Worm (Caenorhabditis elegans) whole organism, L1 larva: ENCODE data around the gene ZK632.11.
A peak's percentile ranks its signal among the peaks of the same experiment; 100 is the strongest.

ENCODE experiments used
- C04F5.9 ChIP-seq: sonication (generic microtip); optimal IDR thresholded peaks from 2 replicates; lab custom pipeline; 2016; ENCODE audit warnings: missing genetic modification characterization, missing compliant biosample characterization
- C34B4.2 ChIP-seq: sonication (generic microtip); optimal IDR thresholded peaks from 2 replicates; lab custom pipeline; 2017; ENCODE audit warnings: mild to moderate bottlenecking, missing genetic modification characterization, missing compliant biosample characterization
- F16B12.6 ChIP-seq: fragments of 150-350 bp; optimal IDR thresholded peaks from 2 replicates; lab custom pipeline; 2014; ENCODE audit warnings: missing biosample characterization, missing genetic modification characterization
- aha-1 ChIP-seq: fragments of 150-350 bp; optimal IDR thresholded peaks from 2 replicates; lab custom pipeline; 2014; ENCODE audit warnings: missing biosample characterization, missing genetic modification characterization
- alr-1 ChIP-seq: fragments of 200-800 bp; sonication (Bioruptor generic); optimal IDR thresholded peaks from 2 replicates; lab custom pipeline; 2018; ENCODE audit warnings: borderline replicate concordance, mild to moderate bottlenecking, missing genetic modification characterization, missing compliant biosample characterization
- ama-1 ChIP-seq: fragments of 150-350 bp; optimal IDR thresholded peaks from 2 replicates; lab custom pipeline; 2014
- blmp-1 ChIP-seq: fragments of 150-350 bp; optimal IDR thresholded peaks from 2 replicates; lab custom pipeline; 2014; ENCODE audit warnings: missing biosample characterization, missing genetic modification characterization
- ceh-8 ChIP-seq: fragments of 200-800 bp; sonication (Bioruptor generic); optimal IDR thresholded peaks from 2 replicates; lab custom pipeline; 2018; ENCODE audit warnings: mild to moderate bottlenecking, missing genetic modification characterization, moderate library complexity, missing compliant biosample characterization
- ceh-90 ChIP-seq: sonication (generic microtip); optimal IDR thresholded peaks from 2 replicates; lab custom pipeline; 2016; ENCODE audit warnings: missing genetic modification characterization, missing compliant biosample characterization
- ces-1 ChIP-seq: fragments of 150-350 bp; optimal IDR thresholded peaks from 2 replicates; lab custom pipeline; 2014; ENCODE audit warnings: missing biosample characterization, missing genetic modification reagents, missing genetic modification characterization
- dsc-1 ChIP-seq: sonication (generic microtip); optimal IDR thresholded peaks from 2 replicates; lab custom pipeline; 2016; ENCODE audit warnings: mild to moderate bottlenecking, missing genetic modification characterization, missing compliant biosample characterization
- efl-1 ChIP-seq, 4 experiments: fragments of 150-350 bp; optimal IDR thresholded peaks in 3 of 4; peaks in 1 of 4; 1 replicate in 1 of 4; 2 replicates in 3 of 4; lab custom pipeline; 2014; ENCODE audit warnings: missing biosample characterization in 2 of 4, missing genetic modification characterization in 2 of 4, missing genetic modification reagents in 2 of 4
- efl-3 ChIP-seq: fragments of 200-800 bp; sonication (Bioruptor generic); optimal IDR thresholded peaks from 2 replicates; lab custom pipeline; 2018; ENCODE audit warnings: mild to moderate bottlenecking, missing genetic modification characterization, missing compliant biosample characterization
- egl-27 ChIP-seq, 2 experiments: fragments of 150-350 bp in 1 of 2; sonication (generic microtip); optimal IDR thresholded peaks; 3 replicates each; lab custom pipeline; 2017 to 2018; ENCODE audit warnings: missing biosample characterization in 2 of 2, missing genetic modification characterization in 2 of 2, missing genetic modification reagents in 2 of 2
- elt-2 ChIP-seq: sonication (generic microtip); optimal IDR thresholded peaks from 2 replicates; lab custom pipeline; 2016; ENCODE audit warnings: missing genetic modification characterization, mild to moderate bottlenecking, inconsistent platforms, missing compliant biosample characterization, missing genetic modification reagents
- elt-3 ChIP-seq, 6 experiments: fragments of 150-350 bp in 1 of 6; sonication (generic microtip); optimal IDR thresholded peaks; 2 replicates each; lab custom pipeline; 2017 to 2018; ENCODE audit warnings: missing biosample characterization in 6 of 6, missing genetic modification characterization in 6 of 6, inconsistent platforms in 1 of 6
- ets-5 ChIP-seq: fragments of 200-800 bp; sonication (Bioruptor generic); IDR thresholded peaks from 2 replicates; pipeline ENCODE4 v1.3.6; 2022; ENCODE audit warnings: missing genetic modification characterization, missing compliant biosample characterization
- fkh-8 ChIP-seq: sonication (generic microtip); optimal IDR thresholded peaks from 2 replicates; lab custom pipeline; 2016; ENCODE audit warnings: mild to moderate bottlenecking, missing genetic modification characterization, missing compliant biosample characterization
- grh-1 ChIP-seq: fragments of 200-800 bp; sonication (Bioruptor generic); IDR thresholded peaks from 2 replicates; pipeline ENCODE4 v1.3.6; 2022; ENCODE audit warnings: missing genetic modification reagents, missing genetic modification characterization, missing compliant biosample characterization
- hlh-17 ChIP-seq: fragments of 200-800 bp; sonication (Bioruptor generic); optimal IDR thresholded peaks from 2 replicates; lab custom pipeline; 2018; ENCODE audit warnings: missing genetic modification characterization, mild to moderate bottlenecking, missing compliant biosample characterization, moderate library complexity, borderline replicate concordance
- jun-1 ChIP-seq: fragments of 150-350 bp; optimal IDR thresholded peaks from 2 replicates; lab custom pipeline; 2014; ENCODE audit warnings: missing biosample characterization, missing genetic modification reagents, missing genetic modification characterization
- lin-14 ChIP-seq: fragments of 200-800 bp; sonication (Bioruptor generic); optimal IDR thresholded peaks from 2 replicates; lab custom pipeline; 2018; ENCODE audit warnings: mild to moderate bottlenecking, missing genetic modification characterization, moderate library complexity, missing compliant biosample characterization
- lin-15B ChIP-seq: fragments of 150-350 bp; sonication (generic microtip); optimal IDR thresholded peaks from 3 replicates; lab custom pipeline; 2014; ENCODE audit warnings: missing biosample characterization, missing genetic modification characterization
- lin-35 ChIP-seq, 2 experiments: fragments of 150-350 bp; optimal IDR thresholded peaks; 2 replicates each; lab custom pipeline; 2014; ENCODE audit warnings: missing biosample characterization in 2 of 2, missing genetic modification characterization in 2 of 2, missing genetic modification reagents in 2 of 2
- lin-39 ChIP-seq: fragments of 150-350 bp; optimal IDR thresholded peaks from 2 replicates; lab custom pipeline; 2014; ENCODE audit warnings: missing biosample characterization, missing genetic modification reagents, missing genetic modification characterization
- lir-3 ChIP-seq: sonication (generic microtip); optimal IDR thresholded peaks from 2 replicates; lab custom pipeline; 2016; ENCODE audit warnings: mild to moderate bottlenecking, missing genetic modification characterization, moderate library complexity, missing compliant biosample characterization; ENCODE audit not compliant: poor library complexity
- mab-9 ChIP-seq: fragments of 200-800 bp; sonication (Bioruptor generic); IDR thresholded peaks from 2 replicates; pipeline ENCODE4 v1.3.6; 2022; ENCODE audit warnings: missing genetic modification reagents, missing genetic modification characterization, missing compliant biosample characterization
- mdl-1 ChIP-seq, 2 experiments: fragments of 150-350 bp; optimal IDR thresholded peaks; 2 replicates each; lab custom pipeline; 2014 to 2017; ENCODE audit warnings: missing biosample characterization in 2 of 2, missing genetic modification characterization in 2 of 2, inconsistent platforms in 1 of 2
- mep-1 ChIP-seq: fragments of 150-350 bp; optimal IDR thresholded peaks from 2 replicates; lab custom pipeline; 2014; ENCODE audit warnings: missing biosample characterization, missing genetic modification characterization
- nhr-11 ChIP-seq: fragments of 150-350 bp; optimal IDR thresholded peaks from 2 replicates; lab custom pipeline; 2014; ENCODE audit warnings: missing biosample characterization, missing genetic modification characterization
- nhr-20 ChIP-seq: sonication (generic microtip); optimal IDR thresholded peaks from 2 replicates; lab custom pipeline; 2016; ENCODE audit warnings: mild to moderate bottlenecking, missing genetic modification characterization, missing compliant biosample characterization
- nhr-28 ChIP-seq: fragments of 150-350 bp; optimal IDR thresholded peaks from 2 replicates; lab custom pipeline; 2014; ENCODE audit warnings: missing biosample characterization, missing genetic modification characterization
- nhr-47 ChIP-seq: sonication (generic microtip); optimal IDR thresholded peaks from 2 replicates; lab custom pipeline; 2016; ENCODE audit warnings: mild to moderate bottlenecking, missing genetic modification characterization, moderate library complexity, missing compliant biosample characterization
- nhr-76 ChIP-seq: sonication (generic microtip); optimal IDR thresholded peaks from 2 replicates; lab custom pipeline; 2017; ENCODE audit warnings: missing biosample characterization, missing genetic modification characterization
- nhr-77 ChIP-seq: fragments of 150-350 bp; optimal IDR thresholded peaks from 2 replicates; lab custom pipeline; 2014; ENCODE audit warnings: missing biosample characterization, missing genetic modification characterization
- nhr-90 ChIP-seq: sonication (generic microtip); optimal IDR thresholded peaks from 2 replicates; lab custom pipeline; 2016; ENCODE audit warnings: mild to moderate bottlenecking, missing genetic modification characterization, missing compliant biosample characterization; ENCODE audit not compliant: poor library complexity
- pqm-1 ChIP-seq: sonication (generic microtip); optimal IDR thresholded peaks from 3 replicates; lab custom pipeline; 2017; ENCODE audit warnings: missing biosample characterization, missing genetic modification characterization
- rnt-1 ChIP-seq: sonication (generic microtip); optimal IDR thresholded peaks from 2 replicates; lab custom pipeline; 2016; ENCODE audit warnings: mild to moderate bottlenecking, missing genetic modification characterization, moderate library complexity, missing compliant biosample characterization
- skn-1 ChIP-seq: fragments of 150-350 bp; optimal IDR thresholded peaks from 2 replicates; lab custom pipeline; 2014; ENCODE audit warnings: missing biosample characterization, missing genetic modification characterization
- snpc-4 ChIP-seq: fragments of 150-350 bp; optimal IDR thresholded peaks from 2 replicates; lab custom pipeline; 2014; ENCODE audit warnings: missing biosample characterization, missing genetic modification characterization
- snu-23 ChIP-seq: sonication (generic microtip); optimal IDR thresholded peaks from 2 replicates; lab custom pipeline; 2016; ENCODE audit warnings: missing genetic modification characterization, missing compliant biosample characterization
- sox-4 ChIP-seq: sonication (generic microtip); optimal IDR thresholded peaks from 2 replicates; lab custom pipeline; 2016; ENCODE audit warnings: missing genetic modification characterization, missing compliant biosample characterization
- sptf-1 ChIP-seq: fragments of 150-350 bp; optimal IDR thresholded peaks from 2 replicates; lab custom pipeline; 2014; ENCODE audit warnings: missing biosample characterization, missing genetic modification characterization
- sup-37 ChIP-seq: fragments of 200-800 bp; sonication (Bioruptor generic); optimal IDR thresholded peaks from 2 replicates; lab custom pipeline; 2018; ENCODE audit warnings: mild to moderate bottlenecking, missing genetic modification characterization, missing compliant biosample characterization
- swsn-7 ChIP-seq: sonication (generic microtip); optimal IDR thresholded peaks from 2 replicates; lab custom pipeline; 2016; ENCODE audit warnings: missing genetic modification characterization, missing compliant biosample characterization
- tbx-2 ChIP-seq: sonication (generic microtip); optimal IDR thresholded peaks from 2 replicates; lab custom pipeline; 2016; ENCODE audit warnings: missing genetic modification characterization, missing compliant biosample characterization
- unc-130 ChIP-seq: fragments of 150-350 bp; optimal IDR thresholded peaks from 2 replicates; lab custom pipeline; 2017; ENCODE audit warnings: missing biosample characterization, missing genetic modification characterization, inconsistent platforms
- unc-30 ChIP-seq: sonication (generic microtip); optimal IDR thresholded peaks from 2 replicates; lab custom pipeline; 2017; ENCODE audit warnings: missing biosample characterization, missing genetic modification characterization
- unc-98 ChIP-seq: fragments of 200-800 bp; sonication (Bioruptor generic); IDR thresholded peaks from 2 replicates; pipeline ENCODE4 v1.3.6; 2022; ENCODE audit warnings: missing genetic modification characterization, missing compliant biosample characterization
- vab-15 ChIP-seq: sonication (generic microtip); optimal IDR thresholded peaks from 2 replicates; lab custom pipeline; 2017; ENCODE audit warnings: missing genotype, mild to moderate bottlenecking, missing genetic modification characterization, missing compliant biosample characterization
- zag-1 ChIP-seq: fragments of 150-350 bp; optimal IDR thresholded peaks from 2 replicates; lab custom pipeline; 2014; ENCODE audit warnings: missing biosample characterization, missing genetic modification characterization
- ztf-11 ChIP-seq, 2 experiments: sonication (generic microtip); optimal IDR thresholded peaks; 2 replicates each; lab custom pipeline; 2016 to 2017; ENCODE audit warnings: missing genetic modification characterization in 2 of 2, missing biosample characterization in 1 of 2, missing compliant biosample characterization in 1 of 2
- ztf-4 ChIP-seq: fragments of 150-350 bp; optimal IDR thresholded peaks from 2 replicates; lab custom pipeline; 2014; ENCODE audit warnings: missing biosample characterization, missing genetic modification characterization

The ZK632.11 gene

DNA sequence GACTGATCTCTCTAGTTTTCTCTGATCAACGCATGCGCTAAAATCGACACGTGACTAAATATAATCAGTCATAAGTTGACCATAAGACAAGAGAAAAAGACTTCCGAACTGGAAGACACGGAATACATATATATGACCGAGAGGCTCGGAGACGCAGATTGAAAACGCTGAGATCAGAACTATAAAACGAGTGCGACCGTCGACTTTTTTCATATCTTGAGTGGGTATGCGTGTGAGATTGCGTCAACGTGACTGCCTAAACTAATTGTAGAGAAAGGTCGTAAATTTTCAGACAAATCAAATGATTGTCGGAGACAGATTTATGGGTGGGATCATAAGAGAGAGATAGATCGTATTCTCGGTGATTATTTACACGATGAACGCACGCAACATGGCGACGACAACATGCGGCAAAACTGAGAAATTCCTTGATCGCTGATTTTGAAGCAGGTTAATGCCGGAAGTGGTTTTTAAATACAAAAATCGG lies 20.1 kb upstream of the ZK632.11 start (continued):
- TF ChIP-seq alr-1 (no peak), lin-35 (GFP tag; optimal IDR thresholded peaks at IDR 0.05; lab: Kevin White, UChicago) (peak in 1 of 2 experiments; percentile 74), vab-15 (tag; lab: Kevin White, UChicago) (peak; percentile 58), unc-30 (no peak), jun-1 (tag; lab: Kevin White, UChicago) (peak; percentile 4), ceh-8 (no peak), hlh-17 (no peak), elt-3 (tag; optimal IDR thresholded peaks at IDR 0.05; lab: Kevin White, UChicago) (peak in 2 of 6 experiments; percentile 36 to 75), efl-1 (optimal IDR thresholded peaks at IDR 0.05; lab: Kevin White, UChicago) (no peak), efl-1 (GFP tag; optimal IDR thresholded peaks at IDR 0.05 in 1 of 2; lab: Kevin White, UChicago) (peak in 1 of 2 experiments; percentile 91), zag-1 (tag; lab: Kevin White, UChicago) (no peak), sox-4 (tag; lab: Kevin White, UChicago) (no peak), sptf-1 (tag; lab: Kevin White, UChicago) (no peak), skn-1 (tag; lab: Kevin White, UChicago) (peak; percentile 26), nhr-28 (no peak), nhr-77 (tag; lab: Kevin White, UChicago) (no peak), F16B12.6 (no peak), ces-1 (GFP tag; lab: Kevin White, UChicago) (no peak), tbx-2 (no peak), nhr-90 (peak; percentile 43), elt-2 (peak; percentile 59), lin-15B (tag; lab: Kevin White, UChicago) (no peak), nhr-47 (tag; lab: Kevin White, UChicago) (peak; percentile 34), lir-3 (tag; lab: Kevin White, UChicago) (peak; percentile 28), dsc-1 (tag; lab: Kevin White, UChicago) (no peak), swsn-7 (tag; lab: Kevin White, UChicago) (no peak), aha-1 (tag; lab: Kevin White, UChicago) (no peak), nhr-11 (tag; lab: Kevin White, UChicago) (no peak), nhr-76 (no peak), fkh-8 (tag; lab: Kevin White, UChicago) (no peak), ztf-11 (tag; optimal IDR thresholded peaks at IDR 0.05; lab: Kevin White, UChicago) (no peak), egl-27 (tag; optimal IDR thresholded peaks at IDR 0.05; lab: Kevin White, UChicago) (no peak), snpc-4 (no peak), lin-39 (no peak), sup-37 (GFP tag; lab: Kevin White, UChicago) (no peak), blmp-1 (tag; lab: Kevin White, UChicago) (peak; percentile 67), mdl-1 (tag; optimal IDR thresholded peaks at IDR 0.05; lab: Kevin White, UChicago) (peak in 1 of 2 experiments; percentile 66), C04F5.9 (no peak), ets-5 (GFP tag; lab: Robert Waterston, UW) (no peak), mep-1 (tag; lab: Kevin White, UChicago) (peak; percentile 32), ceh-90 (tag; lab: Kevin White, UChicago) (no peak), C34B4.2 (tag; lab: Kevin White, UChicago) (no peak), rnt-1 (tag; lab: Kevin White, UChicago) (peak; percentile 21), nhr-20 (tag; lab: Kevin White, UChicago) (peak; percentile 65), grh-1 (no peak), lin-14 (GFP tag; lab: Kevin White, UChicago) (peak; percentile 28), unc-98 (no peak), pqm-1 (tag; lab: Kevin White, UChicago) (no peak), ama-1 (lab: Kevin White, UChicago) (peak; percentile 58), unc-130 (tag; lab: Kevin White, UChicago) (no peak), snu-23 (GFP tag; lab: Kevin White, UChicago) (peak; percentile 58), efl-3 (no peak), ztf-4 (tag; lab: Kevin White, UChicago) (peak; percentile 64), mab-9 (GFP tag; lab: Robert Waterston, UW) (no peak)
